Fruit fly (Drosophila melanogaster): ENCODE results near the gene AcCoAS.

AcCoAS gene

dm6 chr3L:21285639-21286338 lies 5.7 kb upstream of the AcCoAS start, which contains the start of the genes CG12974 and pzg:
CG12974 (minus strand) TSS chr3L:21285962.
pzg (plus strand) TSS chr3L:21286099.
- TF ChIP-seq CG4318 (GFP tag; optimal IDR thresholded peaks at IDR 0.05) = peak; percentile 23
- TF ChIP-seq Gug (GFP tag; IDR thresholded peaks at IDR 0.05) = no peak
- TF ChIP-seq topi (GFP tag; optimal IDR thresholded peaks at IDR 0.05) = peak; percentile 70
- peak; percentile 65 for TF ChIP-seq CG1621 (tag; optimal IDR thresholded peaks at IDR 0.05)
- peak; percentile 48 for TF ChIP-seq acj6 (GFP tag; optimal IDR thresholded peaks at IDR 0.05)
- TF ChIP-seq Ets96B (tag; optimal IDR thresholded peaks at IDR 0.05) = peak; percentile 17
- TF ChIP-seq Sox102F (GFP tag; optimal IDR thresholded peaks at IDR 0.05) = peak; percentile 16
- peak; percentile 50 for TF ChIP-seq achi (GFP tag; optimal IDR thresholded peaks at IDR 0.05)
- TF ChIP-seq dac (GFP tag; optimal IDR thresholded peaks at IDR 0.05) = no peak
- TF ChIP-seq vri (GFP tag; optimal IDR thresholded peaks at IDR 0.05) = peak; percentile 65
- TF ChIP-seq Lpt (GFP tag; optimal IDR thresholded peaks at IDR 0.05) = no peak
- peak; percentile 66 for TF ChIP-seq CG31627 (GFP tag; optimal IDR thresholded peaks at IDR 0.05)
- TF ChIP-seq CG6808 (GFP tag; optimal IDR thresholded peaks at IDR 0.05) = no peak
- TF ChIP-seq ss (GFP tag; optimal IDR thresholded peaks at IDR 0.05) = no peak
- TF ChIP-seq pdm3 (GFP tag; optimal IDR thresholded peaks at IDR 0.05) = peak; percentile 61
- TF ChIP-seq lz (GFP tag; optimal IDR thresholded peaks at IDR 0.05) = peak; percentile 63
- peak; percentile 41 for TF ChIP-seq Sox15 (GFP tag; optimal IDR thresholded peaks at IDR 0.05)
- TF ChIP-seq CG6276 (GFP tag; optimal IDR thresholded peaks at IDR 0.05) = no peak
- peak; percentile 44 for TF ChIP-seq Eip75B (GFP tag; optimal IDR thresholded peaks at IDR 0.05)
- no peak for TF ChIP-seq fd59A (GFP tag; optimal IDR thresholded peaks at IDR 0.05)
- TF ChIP-seq CG8632 (GFP tag; optimal IDR thresholded peaks at IDR 0.05) = peak; percentile 27
- TF ChIP-seq esn (GFP tag; optimal IDR thresholded peaks at IDR 0.05) = peak; percentile 67
- peak; percentile 64 for TF ChIP-seq Ets21C (GFP tag; optimal IDR thresholded peaks at IDR 0.05)
- peak; percentile 33 for TF ChIP-seq CG10669 (GFP tag; optimal IDR thresholded peaks at IDR 0.05)
- peak; percentile 70 for TF ChIP-seq Sox14 (GFP tag; optimal IDR thresholded peaks at IDR 0.05)
- TF ChIP-seq Smox (GFP tag; optimal IDR thresholded peaks at IDR 0.05) = peak; percentile 44
- peak; percentile 25 for TF ChIP-seq net (GFP tag; optimal IDR thresholded peaks at IDR 0.05)
- TF ChIP-seq CG32006 (GFP tag; optimal IDR thresholded peaks at IDR 0.05) = peak; percentile 46
- TF ChIP-seq CG15336 (GFP tag; IDR thresholded peaks at IDR 0.05) = no peak
- TF ChIP-seq CG10631 (GFP tag; optimal IDR thresholded peaks at IDR 0.05) = peak; percentile 33
- TF ChIP-seq CG7368 (GFP tag; optimal IDR thresholded peaks at IDR 0.05) = no peak
- TF ChIP-seq salr (GFP tag; optimal IDR thresholded peaks at IDR 0.05) = peak in 1 of 2 experiments; percentile 32
- TF ChIP-seq Hr4 (GFP tag; optimal IDR thresholded peaks at IDR 0.05) = peak; percentile 47
- TF ChIP-seq CG11294 (GFP tag; IDR thresholded peaks at IDR 0.05) = no peak
- TF ChIP-seq Blimp-1 (GFP tag; optimal IDR thresholded peaks at IDR 0.05) = peak; percentile 56
- TF ChIP-seq Met (GFP tag; optimal IDR thresholded peaks at IDR 0.05) = no peak
- peak; percentile 61 for TF ChIP-seq OdsH (GFP tag; optimal IDR thresholded peaks at IDR 0.05)
- peak; percentile 94 for TF ChIP-seq Eip78C (GFP tag)
- peak; percentile 49 for TF ChIP-seq fd85E (GFP tag; optimal IDR thresholded peaks at IDR 0.05)
- TF ChIP-seq CG34406 (GFP tag; optimal IDR thresholded peaks at IDR 0.05) = peak; percentile 15
- peak; percentile 13 for TF ChIP-seq CG8319 (GFP tag; optimal IDR thresholded peaks at IDR 0.05)
- TF ChIP-seq Hr38 (GFP tag; optimal IDR thresholded peaks at IDR 0.05) = no peak
- TF ChIP-seq CG8119 (GFP tag; IDR thresholded peaks at IDR 0.05) = no peak
- TF ChIP-seq CG3919 (GFP tag; optimal IDR thresholded peaks at IDR 0.05) = peak; percentile 66
- peak; percentile 70 for TF ChIP-seq fkh (GFP tag; optimal IDR thresholded peaks at IDR 0.05)
- peak; percentile 93 for TF ChIP-seq svp (GFP tag)
- no peak for TF ChIP-seq Eip93F (GFP tag; optimal IDR thresholded peaks at IDR 0.05)
- peak; percentile 54 for TF ChIP-seq CG11902 (GFP tag; optimal IDR thresholded peaks at IDR 0.05)
- peak; percentile 55; the same call in 1 of the 3 replicates for TF ChIP-seq CG6163 (GFP tag; IDR thresholded peaks at IDR 0.05)
- TF ChIP-seq dsx (GFP tag; optimal IDR thresholded peaks at IDR 0.05; ENCODE audit: poor library complexity, severe bottlenecking) = peak; percentile 4
- peak; percentile 25 for TF ChIP-seq CG6792 (GFP tag; optimal IDR thresholded peaks at IDR 0.05)

All from whole organism, prepupa.